Fruit fly (Drosophila melanogaster) S2 (cell line): ENCODE data around the gene Grx5.

Source experiments
- CG8478 ChIP-seq: fragments of >200 bp; optimal IDR thresholded peaks from 2 replicates; lab custom pipeline; 2018
- CTCF ChIP-seq, 2 experiments: fragments of >200 bp; optimal IDR thresholded peaks; 2 replicates each; lab custom pipeline; 2018

DNA sequence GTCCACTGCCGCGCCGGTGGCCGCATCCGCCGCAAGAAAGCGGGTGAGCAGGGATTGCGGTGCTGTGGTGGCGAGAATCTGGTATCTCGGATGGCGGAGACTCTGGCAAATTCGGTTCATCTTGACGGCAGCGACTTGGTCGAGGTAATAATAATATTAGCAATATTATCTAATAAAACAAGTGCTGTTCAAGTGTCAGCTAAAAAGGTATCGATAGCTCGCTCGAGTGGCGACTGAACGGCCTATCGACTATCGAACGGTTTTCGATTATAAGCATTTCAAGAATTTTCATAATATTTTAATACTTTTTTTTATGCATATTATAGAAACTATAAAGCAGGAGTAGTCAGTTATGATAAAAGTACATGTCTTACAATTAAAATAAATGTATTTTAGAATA is at the start of gene Grx5:
- TF ChIP-seq CG8478 (no peak), CTCF (optimal IDR thresholded peaks at IDR 0.05; lab: Kevin White, UChicago) (no peak)
